Worm (Caenorhabditis elegans) whole organism, young adult: ENCODE measurements around the gene F55A11.6.

ENCODE experiments used
- B0019.2 ChIP-seq: fragments of 200-800 bp; sonication (Bioruptor generic); conservative IDR thresholded peaks from 2 replicates; pipeline ENCODE4 v1.3.6; 2022; ENCODE audit warnings: missing genetic modification reagents, missing genetic modification characterization, missing compliant biosample characterization
- B0035.1 ChIP-seq: sonication (generic microtip); optimal IDR thresholded peaks from 2 replicates; lab custom pipeline; 2016; ENCODE audit warnings: missing genetic modification characterization, mild to moderate bottlenecking, missing compliant biosample characterization, missing genotype, missing genetic modification reagents
- D2030.7 ChIP-seq: fragments of 200-800 bp; sonication (Bioruptor generic); IDR thresholded peaks from 2 replicates; pipeline ENCODE4 v1.3.6; 2022; ENCODE audit warnings: missing genetic modification reagents, missing genetic modification characterization, missing compliant biosample characterization
- F23B12.7 ChIP-seq: sonication (generic microtip); optimal IDR thresholded peaks from 2 replicates; lab custom pipeline; 2017; ENCODE audit warnings: missing genetic modification characterization, mild to moderate bottlenecking, missing compliant biosample characterization, antibody characterized with exemption, moderate library complexity; ENCODE audit not compliant: insufficient read depth
- F33H1.4 ChIP-seq: fragments of 200-800 bp; sonication (Bioruptor generic); IDR thresholded peaks from 2 replicates; pipeline ENCODE4 v1.3.6; 2022; ENCODE audit warnings: missing genetic modification reagents, missing genetic modification characterization, missing compliant biosample characterization
- F49E8.2 ChIP-seq: sonication (generic microtip); optimal IDR thresholded peaks from 3 replicates; lab custom pipeline; 2017; ENCODE audit warnings: missing genetic modification characterization, mild to moderate bottlenecking, missing compliant biosample characterization, antibody characterized with exemption, moderate library complexity; ENCODE audit not compliant: insufficient read depth
- F52B5.7 ChIP-seq: sonication (generic microtip); optimal IDR thresholded peaks from 2 replicates; lab custom pipeline; 2016; ENCODE audit warnings: mild to moderate bottlenecking, missing genetic modification characterization, missing compliant biosample characterization
- F57C9.4 ChIP-seq: sonication (generic microtip); optimal IDR thresholded peaks from 2 replicates; lab custom pipeline; 2017; ENCODE audit warnings: mild to moderate bottlenecking, missing genetic modification characterization, missing compliant biosample characterization
- K11D2.4 ChIP-seq: fragments of 200-800 bp; sonication (Bioruptor generic); IDR thresholded peaks from 2 replicates; pipeline ENCODE4 v1.3.6; 2022; ENCODE audit warnings: missing genetic modification reagents, missing genetic modification characterization, missing compliant biosample characterization
- K12H6.12 ChIP-seq: fragments of 200-800 bp; sonication (Bioruptor generic); optimal IDR thresholded peaks from 2 replicates; lab custom pipeline; 2018; ENCODE audit warnings: mild to moderate bottlenecking, missing genetic modification characterization, missing compliant biosample characterization
- Y53F4B.3 ChIP-seq: fragments of 200-800 bp; sonication (Bioruptor generic); IDR thresholded peaks from 2 replicates; pipeline ENCODE4 v1.3.6; 2022; ENCODE audit warnings: missing genetic modification reagents, missing genetic modification characterization, missing compliant biosample characterization
- Y67H2A.10 ChIP-seq: fragments of 200-800 bp; sonication (Bioruptor generic); conservative IDR thresholded peaks from 2 replicates; pipeline ENCODE4 v1.3.6; 2022; ENCODE audit warnings: missing genetic modification reagents, missing genetic modification characterization, missing compliant biosample characterization
- akir-1 ChIP-seq: fragments of 200-800 bp; sonication (Bioruptor generic); optimal IDR thresholded peaks from 2 replicates; lab custom pipeline; 2018; ENCODE audit warnings: mild to moderate bottlenecking, missing genetic modification characterization, moderate library complexity, missing compliant biosample characterization
- ama-1 ChIP-seq, 3 experiments: fragments of 150-350 bp in 1 of 3; sonication (generic microtip) in 2 of 3; optimal IDR thresholded peaks; 2 replicates each; lab custom pipeline; 2014 to 2018; ENCODE audit warnings: missing biosample characterization in 2 of 3, missing genetic modification characterization in 2 of 3, missing genetic modification reagents in 2 of 3
- aptf-2 ChIP-seq: fragments of 200-800 bp; sonication (Bioruptor generic); conservative IDR thresholded peaks from 2 replicates; pipeline ENCODE4 v1.3.6; 2022; ENCODE audit warnings: missing genetic modification reagents, missing genetic modification characterization, missing compliant biosample characterization
- athp-1 ChIP-seq: sonication (generic microtip); optimal IDR thresholded peaks from 2 replicates; lab custom pipeline; 2017; ENCODE audit warnings: mild to moderate bottlenecking, missing genetic modification characterization, missing compliant biosample characterization
- attf-5 ChIP-seq: fragments of 200-800 bp; sonication (Bioruptor generic); optimal IDR thresholded peaks from 2 replicates; lab custom pipeline; 2018; ENCODE audit warnings: mild to moderate bottlenecking, missing genetic modification characterization, missing compliant biosample characterization
- bed-1 ChIP-seq: fragments of 200-800 bp; sonication (Bioruptor generic); IDR thresholded peaks from 2 replicates; pipeline ENCODE4 v1.3.6; 2022; ENCODE audit warnings: missing genetic modification reagents, missing genetic modification characterization, missing compliant biosample characterization
- ceh-58 ChIP-seq: fragments of 200-800 bp; sonication (Bioruptor generic); IDR thresholded peaks from 2 replicates; pipeline ENCODE4 v1.3.6; 2022; ENCODE audit warnings: missing genetic modification characterization, missing compliant biosample characterization
- ceh-79 ChIP-seq: sonication (generic microtip); optimal IDR thresholded peaks from 2 replicates; lab custom pipeline; 2017; ENCODE audit warnings: mild to moderate bottlenecking, missing genetic modification characterization, missing compliant biosample characterization
- ceh-91 ChIP-seq: fragments of 200-800 bp; sonication (Bioruptor generic); IDR thresholded peaks from 2 replicates; pipeline ENCODE4 v1.3.6; 2022; ENCODE audit warnings: missing genetic modification reagents, missing genetic modification characterization, missing compliant biosample characterization
- chd-7 ChIP-seq: sonication (generic microtip); optimal IDR thresholded peaks from 2 replicates; lab custom pipeline; 2016; ENCODE audit warnings: mild to moderate bottlenecking, missing genetic modification characterization, moderate library complexity, missing compliant biosample characterization
- die-1 ChIP-seq: sonication (generic microtip); optimal IDR thresholded peaks from 2 replicates; lab custom pipeline; 2016; ENCODE audit warnings: missing genotype, mild to moderate bottlenecking, missing genetic modification characterization, missing compliant biosample characterization
- efl-1 ChIP-seq: fragments of 150-350 bp; optimal IDR thresholded peaks from 2 replicates; lab custom pipeline; 2014; ENCODE audit warnings: missing biosample characterization, missing genetic modification reagents, missing genetic modification characterization
- ekl-4 ChIP-seq: fragments of 200-800 bp; sonication (Bioruptor generic); IDR thresholded peaks from 2 replicates; pipeline ENCODE4 v1.3.6; 2022; ENCODE audit warnings: missing genetic modification reagents, missing genetic modification characterization, missing compliant biosample characterization
- hmg-1.2 ChIP-seq: fragments of 200-800 bp; sonication (Bioruptor generic); IDR thresholded peaks from 2 replicates; pipeline ENCODE4 v1.3.6; 2022; ENCODE audit warnings: missing genetic modification reagents, missing genetic modification characterization, missing compliant biosample characterization
- lag-1 ChIP-seq: fragments of 200-800 bp; sonication (Bioruptor generic); IDR thresholded peaks from 2 replicates; pipeline ENCODE4 v1.3.6; 2022; ENCODE audit warnings: missing genetic modification reagents, missing genetic modification characterization, missing compliant biosample characterization
- let-526 ChIP-seq: fragments of 200-800 bp; sonication (Bioruptor generic); IDR thresholded peaks from 2 replicates; pipeline ENCODE4 v1.3.6; 2022; ENCODE audit warnings: missing genetic modification reagents, missing genetic modification characterization, missing compliant biosample characterization
- lin-35 ChIP-seq, 3 experiments: fragments of 150-350 bp in 2 of 3; sonication (generic microtip) in 1 of 3; optimal IDR thresholded peaks; 2 replicates each; lab custom pipeline; 2014 to 2018; ENCODE audit warnings: missing biosample characterization in 3 of 3, missing genetic modification characterization in 3 of 3, missing genetic modification reagents in 3 of 3
- lsl-1 ChIP-seq: fragments of 200-800 bp; sonication (Bioruptor generic); optimal IDR thresholded peaks from 2 replicates; lab custom pipeline; 2018; ENCODE audit warnings: mild to moderate bottlenecking, missing genetic modification characterization, moderate library complexity, missing compliant biosample characterization
- lsy-27 ChIP-seq: sonication (generic microtip); optimal IDR thresholded peaks from 2 replicates; lab custom pipeline; 2017; ENCODE audit warnings: missing genetic modification characterization, mild to moderate bottlenecking, missing compliant biosample characterization, antibody characterized with exemption, missing genotype, borderline replicate concordance; ENCODE audit not compliant: insufficient read depth
- madf-10 ChIP-seq: sonication (generic microtip); optimal IDR thresholded peaks from 2 replicates; lab custom pipeline; 2016; ENCODE audit warnings: mild to moderate bottlenecking, missing genetic modification characterization, missing compliant biosample characterization
- madf-3 ChIP-seq: fragments of 200-800 bp; sonication (Bioruptor generic); IDR thresholded peaks from 2 replicates; pipeline ENCODE4 v1.3.6; 2022; ENCODE audit warnings: missing genetic modification reagents, missing genetic modification characterization, missing compliant biosample characterization
- madf-8 ChIP-seq: fragments of 200-800 bp; sonication (Bioruptor generic); conservative IDR thresholded peaks from 2 replicates; pipeline ENCODE4 v1.3.6; 2022; ENCODE audit warnings: missing genetic modification reagents, missing genetic modification characterization, missing compliant biosample characterization
- nhr-27 ChIP-seq: fragments of 200-800 bp; sonication (Bioruptor generic); optimal IDR thresholded peaks from 2 replicates; lab custom pipeline; 2018; ENCODE audit warnings: mild to moderate bottlenecking, missing genetic modification characterization, moderate library complexity, missing compliant biosample characterization
- nhr-80 ChIP-seq: sonication (generic microtip); optimal IDR thresholded peaks from 2 replicates; lab custom pipeline; 2016; ENCODE audit warnings: missing genetic modification characterization, missing compliant biosample characterization
- nhr-90 ChIP-seq: sonication (generic microtip); optimal IDR thresholded peaks from 2 replicates; lab custom pipeline; 2016; ENCODE audit warnings: missing genotype, mild to moderate bottlenecking, missing genetic modification characterization, missing compliant biosample characterization
- pha-4 ChIP-seq: fragments of 150-350 bp; sonication (generic microtip); optimal IDR thresholded peaks from 2 replicates; lab custom pipeline; 2014; ENCODE audit warnings: missing biosample characterization, missing genetic modification reagents, missing genetic modification characterization
- snpc-1.1 ChIP-seq: sonication (generic microtip); optimal IDR thresholded peaks from 2 replicates; lab custom pipeline; 2017; ENCODE audit warnings: missing genetic modification characterization, mild to moderate bottlenecking, missing compliant biosample characterization, antibody characterized with exemption, moderate library complexity, missing genotype, missing genetic modification reagents; ENCODE audit not compliant: insufficient read depth
- snpc-1.3 ChIP-seq: sonication (generic microtip); optimal IDR thresholded peaks from 2 replicates; lab custom pipeline; 2017; ENCODE audit warnings: missing genetic modification characterization, mild to moderate bottlenecking, missing compliant biosample characterization, antibody characterized with exemption, moderate library complexity, missing genotype, missing genetic modification reagents; ENCODE audit not compliant: insufficient read depth
- somi-1 ChIP-seq: fragments of 200-800 bp; sonication (Bioruptor generic); optimal IDR thresholded peaks from 2 replicates; lab custom pipeline; 2018; ENCODE audit warnings: mild to moderate bottlenecking, missing genetic modification characterization, missing compliant biosample characterization
- unc-130 ChIP-seq: sonication (generic microtip); optimal IDR thresholded peaks from 2 replicates; lab custom pipeline; 2016; ENCODE audit warnings: missing genetic modification reagents, missing genetic modification characterization, missing compliant biosample characterization
- xnd-1 ChIP-seq: sonication (generic microtip); optimal IDR thresholded peaks from 2 replicates; lab custom pipeline; 2016; ENCODE audit warnings: missing genotype, missing genetic modification reagents, missing genetic modification characterization, missing compliant biosample characterization

F55A11.6 gene

ce11 chrV:11782809-11783440, 6.3 kb downstream of the F55A11.6 start, which contains the start of gene F55A11.11 (continued):
- TF ChIP-seq Y67H2A.10 (0 out of 2 replicates have a peak, but pooled peaks have one; percentile 56), ama-1 (optimal IDR thresholded peaks at IDR 0.05; lab: Kevin White, UChicago) (no peak), ama-1 (GFP tag; optimal IDR thresholded peaks at IDR 0.05; lab: Kevin White, UChicago) (peak; percentile 55 to 91), chd-7 (tag; lab: Kevin White, UChicago) (peak; percentile 92), nhr-90 (tag; lab: Kevin White, UChicago) (peak; percentile 96), ceh-58 (GFP tag; lab: Robert Waterston, UW) (0 out of 2 replicates have a peak, but pooled peaks have one; percentile 28), pha-4 (tag; lab: Kevin White, UChicago) (no peak), K11D2.4 (GFP tag; lab: Robert Waterston, UW) (peak; percentile 76), madf-8 (GFP tag; lab: Robert Waterston, UW) (peak; percentile 37; the same call in 1 of the 2 replicates), ceh-91 (no peak), nhr-80 (tag; lab: Kevin White, UChicago) (peak; percentile 42), hmg-1.2 (GFP tag; lab: Robert Waterston, UW) (peak; percentile 83), lin-35 (GFP tag; optimal IDR thresholded peaks at IDR 0.05; lab: Kevin White, UChicago) (peak in 2 of 3 experiments; percentile 24 to 85), aptf-2 (0 out of 2 replicates have a peak, but pooled peaks have one; percentile 7), F23B12.7 (tag; lab: Kevin White, UChicago) (peak; percentile 73), athp-1 (peak; percentile 94), B0019.2 (GFP tag; lab: Robert Waterston, UW) (peak; percentile 76), Y53F4B.3 (GFP tag; lab: Robert Waterston, UW) (peak; percentile 89)

DNA sequence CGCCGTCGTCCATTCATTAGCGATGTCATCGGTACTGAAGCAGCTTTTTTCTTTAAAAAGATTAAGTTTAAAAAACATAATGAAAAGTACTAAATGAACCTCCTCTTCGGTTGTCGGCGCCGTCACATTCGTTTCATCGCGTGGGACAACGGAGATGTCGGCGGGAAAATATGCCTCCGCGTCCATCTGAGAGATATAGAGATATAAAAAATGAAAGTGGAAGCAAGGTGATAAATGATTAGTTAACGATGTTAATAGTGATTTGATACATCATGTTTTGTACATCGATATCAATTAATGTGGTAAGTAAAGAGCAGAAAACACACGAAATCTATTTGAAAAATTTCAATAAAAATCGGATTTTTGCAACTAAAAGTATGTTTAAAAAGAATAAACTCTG, 10.6 kb downstream of the F55A11.6 start, which contains the start of gene F55A11.7:
Gene F55A11.7 (minus strand): TSS at position 186 of the 400 bp plus-strand sequence.
- TF ChIP-seq athp-1 (no peak), attf-5 (GFP tag; lab: Kevin White, UChicago) (no peak), somi-1 (no peak), die-1 (no peak), F33H1.4 (GFP tag; lab: Robert Waterston, UW) (no peak), unc-130 (no peak), K12H6.12 (tag; lab: Kevin White, UChicago) (no peak), madf-10 (tag; lab: Kevin White, UChicago) (no peak), efl-1 (GFP tag; lab: Kevin White, UChicago) (no peak), ceh-79 (tag; lab: Kevin White, UChicago) (no peak), snpc-1.1 (no peak), F49E8.2 (no peak)
- TF ChIP-seq, all 124 proteins: peak for 0

ce11 chrV:11787742-11788238, 11.2 kb downstream of the F55A11.6 start, which contains the start of gene F55A11.8:
TSS of gene F55A11.8 (plus strand) at chrV:11788188.
- TF ChIP-seq nhr-27 (tag; lab: Kevin White, UChicago) (no peak), D2030.7 (GFP tag; lab: Robert Waterston, UW) (0 out of 2 replicates have a peak, but pooled peaks have one; percentile 14), akir-1 (GFP tag; lab: Kevin White, UChicago) (no peak), madf-8 (GFP tag; lab: Robert Waterston, UW) (peak; percentile 62; the same call in 1 of the 2 replicates), F33H1.4 (GFP tag; lab: Robert Waterston, UW) (peak; percentile 92), lag-1 (GFP tag; lab: Robert Waterston, UW) (no peak), ekl-4 (GFP tag; lab: Robert Waterston, UW) (no peak), let-526 (GFP tag; lab: Robert Waterston, UW) (no peak), xnd-1 (tag; lab: Kevin White, UChicago) (peak; percentile 86), F57C9.4 (tag; lab: Kevin White, UChicago) (no peak), lsl-1 (GFP tag; lab: Kevin White, UChicago) (peak; percentile 95), bed-1 (no peak), efl-1 (GFP tag; lab: Kevin White, UChicago) (peak; percentile 64), madf-10 (tag; lab: Kevin White, UChicago) (no peak), snpc-1.3 (tag; lab: Kevin White, UChicago) (no peak), lsy-27 (tag; lab: Kevin White, UChicago) (no peak), B0035.1 (no peak), madf-3 (0 out of 2 replicates have a peak, but pooled peaks have one; percentile 55), unc-130 (no peak), F52B5.7 (tag; lab: Kevin White, UChicago) (no peak)
